Fruit fly (Drosophila melanogaster): ENCODE data around the gene Atg17.

Gene Atg17

DNA sequence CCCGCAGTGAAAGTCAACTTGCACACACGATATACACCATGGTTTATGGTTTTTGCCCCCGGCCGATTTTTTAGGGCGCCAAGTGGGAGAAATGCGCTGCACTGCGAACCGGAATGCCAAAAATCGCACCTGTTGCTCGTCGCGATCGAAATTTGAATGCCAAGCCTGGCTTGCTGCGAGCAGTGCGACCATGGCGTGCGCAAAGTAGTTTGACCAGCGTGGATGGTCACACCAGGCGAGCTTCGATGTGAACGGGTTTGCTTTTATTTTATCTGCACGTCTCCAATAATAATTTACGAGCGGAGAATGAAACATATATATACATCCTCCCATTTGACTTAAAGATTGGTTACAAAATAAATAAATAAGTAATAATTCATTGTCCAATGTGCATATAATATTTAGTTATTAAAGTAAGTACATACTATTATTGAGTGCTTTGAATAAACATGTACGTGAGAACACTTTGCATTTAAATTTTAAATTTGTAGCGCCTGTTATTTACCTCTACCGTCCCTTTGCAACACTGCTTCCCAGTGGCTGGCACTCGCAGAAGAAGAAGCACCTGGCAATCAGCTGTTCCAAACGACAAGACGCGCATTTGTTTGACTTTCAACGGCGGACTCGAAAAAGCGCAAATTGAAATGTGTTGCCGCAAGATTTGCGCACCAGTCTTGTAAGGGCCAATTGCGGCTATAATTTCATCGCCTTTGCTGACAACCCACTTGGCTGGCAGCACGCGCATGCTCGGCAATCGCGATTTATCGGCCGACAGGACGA lies 15.9 kb downstream of the Atg17 start, which contains the start of the genes Rab23 and plx (continued):
- TF ChIP-seq CG31365 (tag; optimal IDR thresholded peaks at IDR 0.05): no peak
- TF ChIP-seq CG14014 (GFP tag; IDR thresholded peaks at IDR 0.05): no peak
- TF ChIP-seq cg (GFP tag; optimal IDR thresholded peaks at IDR 0.05): no peak
- no peak for TF ChIP-seq CG18476 (GFP tag; optimal IDR thresholded peaks at IDR 0.05)
- peak; percentile 13 for TF ChIP-seq bcd (GFP tag; optimal IDR thresholded peaks at IDR 0.05)
- peak; percentile 73 for TF ChIP-seq stwl (tag; optimal IDR thresholded peaks at IDR 0.05)
- no peak for TF ChIP-seq cad (GFP tag; optimal IDR thresholded peaks at IDR 0.05)
- TF ChIP-seq Atf-2 (GFP tag; optimal IDR thresholded peaks at IDR 0.05): no peak
- TF ChIP-seq HLH54F (GFP tag; optimal IDR thresholded peaks at IDR 0.05): peak; percentile 35
- no peak for TF ChIP-seq dmrt99B (tag; optimal IDR thresholded peaks at IDR 0.05)
- no peak for TF ChIP-seq gsb (GFP tag; IDR thresholded peaks at IDR 0.05)
- TF ChIP-seq maf-S (GFP tag; optimal IDR thresholded peaks at IDR 0.05): no peak
- TF ChIP-seq pb (GFP tag; optimal IDR thresholded peaks at IDR 0.05): no peak
- no peak for TF ChIP-seq CG15073 (GFP tag; optimal IDR thresholded peaks at IDR 0.05)
- peak in 1 of 2 experiments; percentile 23 for TF ChIP-seq Pdp1 (GFP tag; optimal IDR thresholded peaks at IDR 0.05)
- TF ChIP-seq Hsf (GFP tag; optimal IDR thresholded peaks at IDR 0.05): peak; percentile 32
- no peak for TF ChIP-seq Ravus (GFP tag; IDR thresholded peaks at IDR 0.05)
- no peak for TF ChIP-seq CG9215 (GFP tag; IDR thresholded peaks at IDR 0.05)

DNA sequence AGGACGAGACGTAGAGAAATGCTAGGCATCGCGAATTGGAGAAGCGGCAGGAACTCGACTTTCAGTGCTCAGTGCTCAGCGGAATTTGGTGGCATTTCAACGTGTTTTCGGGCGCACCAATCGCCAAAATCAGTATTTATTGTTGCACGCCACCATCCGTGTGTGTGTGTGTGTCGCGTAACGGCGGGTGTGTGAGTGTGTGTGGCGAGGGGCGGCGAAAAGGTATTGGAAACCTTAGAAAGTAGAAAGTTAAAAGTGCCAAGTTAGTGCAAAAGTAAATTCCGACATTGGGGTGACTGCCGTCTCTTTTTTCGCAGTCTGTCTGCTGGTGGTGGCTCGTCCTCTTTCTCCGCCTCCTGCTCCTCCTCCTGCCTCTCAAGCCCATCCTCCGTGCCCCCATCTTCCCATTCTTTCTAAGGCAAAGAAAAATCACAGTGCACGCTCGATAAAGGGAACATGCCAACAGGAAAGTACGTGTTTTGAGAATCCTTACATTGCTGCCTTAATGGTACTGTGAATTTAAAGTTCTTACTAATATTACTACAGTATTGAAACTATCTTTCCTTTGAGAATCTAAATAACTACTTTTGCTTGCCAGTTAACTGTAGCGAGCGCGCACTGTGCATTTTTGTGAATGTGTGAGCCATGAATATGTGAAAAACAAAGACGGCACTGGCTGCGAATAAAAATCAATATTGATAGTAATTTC lies 16.7 kb downstream of the Atg17 start:
- TF ChIP-seq CG10147 (GFP tag; optimal IDR thresholded peaks at IDR 0.05): peak; percentile 35
- no peak for TF ChIP-seq ranshi (GFP tag; IDR thresholded peaks at IDR 0.05)
- TF ChIP-seq sna (GFP tag; IDR thresholded peaks at IDR 0.05; ENCODE audit: partially characterized antibody): no peak
- TF ChIP-seq nom (GFP tag; optimal IDR thresholded peaks at IDR 0.05): no peak
- TF ChIP-seq CG12942 (GFP tag; optimal IDR thresholded peaks at IDR 0.05): no peak
- no peak for TF ChIP-seq CG9215 (GFP tag; IDR thresholded peaks at IDR 0.05)
- TF ChIP-seq unpg (GFP tag; optimal IDR thresholded peaks at IDR 0.05): peak; percentile 58
- TF ChIP-seq mam (GFP tag; optimal IDR thresholded peaks at IDR 0.05): no peak
- TF ChIP-seq scrt (GFP tag; optimal IDR thresholded peaks at IDR 0.05): no peak
- TF ChIP-seq CG3281 (GFP tag; optimal IDR thresholded peaks at IDR 0.05): peak; percentile 60
- TF ChIP-seq cad (GFP tag; optimal IDR thresholded peaks at IDR 0.05): no peak
- TF ChIP-seq Max (GFP tag; optimal IDR thresholded peaks at IDR 0.05): no peak
- peak; percentile 24; the same call in 1 of the 2 replicates for TF ChIP-seq CG32532 (GFP tag; IDR thresholded peaks at IDR 0.05)
- TF ChIP-seq CG8290 (GFP tag; optimal IDR thresholded peaks at IDR 0.05): no peak
- peak in 1 of 2 experiments; percentile 74 for TF ChIP-seq CG8290 (tag; optimal IDR thresholded peaks at IDR 0.05)
- no peak for TF ChIP-seq Asciz (GFP tag; optimal IDR thresholded peaks at IDR 0.05)
- no peak for TF ChIP-seq CG14710 (tag; optimal IDR thresholded peaks at IDR 0.05)
- TF ChIP-seq pros (GFP tag; optimal IDR thresholded peaks at IDR 0.05): no peak
- peak; percentile 15; the same call in 2 of the 3 replicates for TF ChIP-seq B-H1 (GFP tag; IDR thresholded peaks at IDR 0.05)
- TF ChIP-seq sima (GFP tag; optimal IDR thresholded peaks at IDR 0.05): no peak
- peak; percentile 24 for TF ChIP-seq slp2 (GFP tag; optimal IDR thresholded peaks at IDR 0.05)
- TF ChIP-seq nerfin-1 (tag; optimal IDR thresholded peaks at IDR 0.05): peak; percentile 77
- peak; percentile 53 for TF ChIP-seq ttk (GFP tag; IDR thresholded peaks at IDR 0.05)
- peak; percentile 73 for TF ChIP-seq CG2120 (GFP tag; optimal IDR thresholded peaks at IDR 0.05)
- TF ChIP-seq pan (optimal IDR thresholded peaks at IDR 0.05): no peak
- peak in 1 of 2 experiments; percentile 51 for TF ChIP-seq pan (GFP tag; optimal IDR thresholded peaks at IDR 0.05 in 1 of 2, IDR thresholded peaks at IDR 0.05 in 1 of 2)
- TF ChIP-seq Rx (GFP tag; IDR thresholded peaks at IDR 0.05): no peak
- TF ChIP-seq CG5953 (GFP tag; IDR thresholded peaks at IDR 0.05): no peak
- no peak for TF ChIP-seq Ets97D (GFP tag; optimal IDR thresholded peaks at IDR 0.05)
- TF ChIP-seq Bgb (GFP tag; IDR thresholded peaks at IDR 0.05; ENCODE audit: partially characterized antibody): no peak
- no peak for TF ChIP-seq Jarid2 (GFP tag; optimal IDR thresholded peaks at IDR 0.05)
- TF ChIP-seq CG17612 (GFP tag; IDR thresholded peaks at IDR 0.05): no peak
